Fruit fly (Drosophila melanogaster) whole organism, embryonic: ENCODE measurements around the gene teq.
A peak's percentile ranks its signal among the peaks of the same experiment; 100 is the strongest.

Experiments
- Asciz ChIP-seq: fragments of 200-800 bp; sonication (Bioruptor generic); optimal IDR thresholded peaks from 2 replicates; lab custom pipeline; 2017; ENCODE audit warnings: missing biosample characterization, mild to moderate bottlenecking, missing genetic modification characterization, missing genetic modification reagents
- B-H2 ChIP-seq: fragments of 200-800 bp; sonication (Bioruptor generic); optimal IDR thresholded peaks from 2 replicates; lab custom pipeline; 2018; ENCODE audit warnings: missing biosample characterization, mild to moderate bottlenecking, missing genetic modification characterization
- Blimp-1 ChIP-seq: fragments of 200-800 bp; sonication (Bioruptor generic); optimal IDR thresholded peaks from 3 replicates; lab custom pipeline; 2018; ENCODE audit warnings: missing biosample characterization, missing genetic modification characterization, mild to moderate bottlenecking, moderate library complexity, missing genetic modification reagents
- CG10209 ChIP-seq: fragments of 200-800 bp; sonication (Bioruptor generic); optimal IDR thresholded peaks from 3 replicates; lab custom pipeline; 2017; ENCODE audit warnings: missing biosample characterization, mild to moderate bottlenecking, missing genetic modification characterization, missing genetic modification reagents
- CG10267 ChIP-seq: fragments of 200-800 bp; sonication (Bioruptor generic); optimal IDR thresholded peaks from 2 replicates; lab custom pipeline; 2018; ENCODE audit warnings: missing biosample characterization, mild to moderate bottlenecking, missing genetic modification characterization, moderate library complexity
- CG12155 ChIP-seq: fragments of 200-800 bp; sonication (Bioruptor generic); optimal IDR thresholded peaks from 3 replicates; lab custom pipeline; 2016; ENCODE audit warnings: missing biosample characterization, missing genetic modification characterization
- CG1233 ChIP-seq: fragments of 200-800 bp; sonication (Bioruptor generic); optimal IDR thresholded peaks from 4 replicates; lab custom pipeline; 2018; ENCODE audit warnings: missing biosample characterization, mild to moderate bottlenecking, missing genetic modification characterization
- CG13123 ChIP-seq: fragments of 200-800 bp; sonication (Bioruptor generic); optimal IDR thresholded peaks from 2 replicates; lab custom pipeline; 2016; ENCODE audit warnings: missing biosample characterization, missing genetic modification characterization
- CG13296 ChIP-seq: fragments of 200-800 bp; sonication (Bioruptor generic); optimal IDR thresholded peaks from 3 replicates; lab custom pipeline; 2018; ENCODE audit warnings: missing biosample characterization, mild to moderate bottlenecking, missing genetic modification characterization
- CG14667 ChIP-seq: fragments of 200-800 bp; sonication (Bioruptor generic); IDR thresholded peaks from 2 replicates; pipeline ENCODE4 v1.3.6; 2022; ENCODE audit warnings: missing biosample characterization, missing genetic modification characterization
- CG18476 ChIP-seq: fragments of 200-800 bp; sonication (Bioruptor generic); optimal IDR thresholded peaks from 2 replicates; lab custom pipeline; 2016; ENCODE audit warnings: missing biosample characterization, mild to moderate bottlenecking, missing genetic modification characterization
- CG2129 ChIP-seq: fragments of 200-800 bp; sonication (Bioruptor generic); IDR thresholded peaks from 2 replicates; pipeline ENCODE4 v1.3.6; 2022; ENCODE audit warnings: missing biosample characterization, missing genetic modification characterization; ENCODE audit not compliant: partially characterized antibody
- CG2202 ChIP-seq: fragments of 200-800 bp; sonication (Bioruptor generic); optimal IDR thresholded peaks from 2 replicates; lab custom pipeline; 2018; ENCODE audit warnings: missing biosample characterization, mild to moderate bottlenecking, missing genetic modification characterization
- CG30431 ChIP-seq: fragments of 200-800 bp; sonication (Bioruptor generic); optimal IDR thresholded peaks from 2 replicates; lab custom pipeline; 2017; ENCODE audit warnings: missing biosample characterization, missing genetic modification characterization
- CG3281 ChIP-seq: fragments of 200-800 bp; sonication (Bioruptor generic); optimal IDR thresholded peaks from 3 replicates; lab custom pipeline; 2017; ENCODE audit warnings: missing biosample characterization, mild to moderate bottlenecking, missing genetic modification characterization
- CG6791 ChIP-seq: fragments of 200-800 bp; sonication (Bioruptor generic); IDR thresholded peaks from 3 replicates; pipeline ENCODE4 v1.3.6; 2022; ENCODE audit warnings: missing biosample characterization, missing genetic modification characterization; ENCODE audit not compliant: partially characterized antibody
- CG9215 ChIP-seq: fragments of 200-800 bp; sonication (Bioruptor generic); IDR thresholded peaks from 2 replicates; pipeline ENCODE4 v1.3.6; 2022; ENCODE audit warnings: missing biosample characterization, missing genetic modification characterization
- CoRest ChIP-seq: fragments of 200-800 bp; sonication (Bioruptor generic); optimal IDR thresholded peaks from 3 replicates; lab custom pipeline; 2018; ENCODE audit warnings: missing biosample characterization, mild to moderate bottlenecking, missing genetic modification characterization, moderate library complexity
- D19B ChIP-seq: fragments of 200-800 bp; sonication (Bioruptor generic); optimal IDR thresholded peaks from 2 replicates; lab custom pipeline; 2017; ENCODE audit warnings: missing biosample characterization, mild to moderate bottlenecking, missing genetic modification characterization
- HLH3B ChIP-seq: fragments of 200-800 bp; sonication (Bioruptor generic); IDR thresholded peaks from 2 replicates; pipeline ENCODE4 v1.3.6; 2022; ENCODE audit warnings: missing biosample characterization, missing genetic modification characterization
- HLH4C ChIP-seq: fragments of 200-800 bp; sonication (Bioruptor generic); IDR thresholded peaks from 3 replicates; pipeline ENCODE4 v1.3.6; 2022; ENCODE audit warnings: missing biosample characterization, missing genetic modification characterization; ENCODE audit not compliant: partially characterized antibody
- Hmx ChIP-seq: fragments of 200-800 bp; sonication (Bioruptor generic); optimal IDR thresholded peaks from 2 replicates; lab custom pipeline; 2016; ENCODE audit warnings: missing biosample characterization, missing genetic modification characterization
- Meics ChIP-seq: fragments of 200-800 bp; sonication (Bioruptor generic); optimal IDR thresholded peaks from 2 replicates; lab custom pipeline; 2017; ENCODE audit warnings: missing biosample characterization, mild to moderate bottlenecking, missing genetic modification characterization
- Xbp1 ChIP-seq: fragments of 200-800 bp; sonication (Bioruptor generic); optimal IDR thresholded peaks from 3 replicates; lab custom pipeline; 2016; ENCODE audit warnings: missing biosample characterization, mild to moderate bottlenecking, missing genetic modification characterization
- YL-1 ChIP-seq: fragments of 200-800 bp; sonication (Bioruptor generic); optimal IDR thresholded peaks from 3 replicates; lab custom pipeline; 2017; ENCODE audit warnings: missing biosample characterization, mild to moderate bottlenecking, missing genetic modification characterization
- ab ChIP-seq: fragments of 200-800 bp; sonication (Bioruptor generic); optimal IDR thresholded peaks from 2 replicates; lab custom pipeline; 2016; ENCODE audit warnings: missing biosample characterization, missing genetic modification characterization
- ac ChIP-seq: fragments of 200-800 bp; sonication (Bioruptor generic); optimal IDR thresholded peaks from 3 replicates; lab custom pipeline; 2017; ENCODE audit warnings: missing biosample characterization, mild to moderate bottlenecking, missing genetic modification characterization
- aop ChIP-seq: fragments of 200-800 bp; sonication (Bioruptor generic); IDR thresholded peaks from 2 replicates; pipeline ENCODE4 v1.3.6; 2022; ENCODE audit warnings: missing biosample characterization, missing genetic modification characterization
- ato ChIP-seq: fragments of 200-800 bp; sonication (Bioruptor generic); IDR thresholded peaks from 2 replicates; pipeline ENCODE4 v1.3.6; 2022; ENCODE audit warnings: missing biosample characterization, missing genetic modification characterization; ENCODE audit not compliant: partially characterized antibody
- bbx ChIP-seq: fragments of 200-800 bp; sonication (Bioruptor generic); IDR thresholded peaks from 2 replicates; pipeline ENCODE4 v1.3.6; 2022; ENCODE audit warnings: missing biosample characterization, missing genetic modification characterization; ENCODE audit not compliant: partially characterized antibody
- crc ChIP-seq: fragments of 200-800 bp; sonication (Bioruptor generic); optimal IDR thresholded peaks from 2 replicates; lab custom pipeline; 2016; ENCODE audit warnings: missing biosample characterization, missing genetic modification characterization
- croc ChIP-seq: fragments of 200-800 bp; sonication (Bioruptor generic); conservative IDR thresholded peaks from 3 replicates; pipeline ENCODE4 v1.3.6; 2022; ENCODE audit warnings: missing biosample characterization, missing genetic modification characterization
- disco-r ChIP-seq: fragments of 200-800 bp; sonication (Bioruptor generic); optimal IDR thresholded peaks from 2 replicates; lab custom pipeline; 2016; ENCODE audit warnings: missing biosample characterization, missing genetic modification characterization
- eve ChIP-seq, 2 experiments: fragments of >200 bp; optimal IDR thresholded peaks; 2 replicates each; lab custom pipeline; 2017; ENCODE audit warnings: missing biosample characterization in 2 of 2, missing genetic modification characterization in 2 of 2
- gcm ChIP-seq: fragments of 200-800 bp; sonication (Bioruptor generic); optimal IDR thresholded peaks from 2 replicates; lab custom pipeline; 2019; ENCODE audit warnings: missing biosample characterization, mild to moderate bottlenecking, missing genetic modification characterization, moderate library complexity
- her ChIP-seq: fragments of 200-800 bp; sonication (Bioruptor generic); optimal IDR thresholded peaks from 2 replicates; lab custom pipeline; 2016; ENCODE audit warnings: missing biosample characterization, missing genetic modification characterization
- insv ChIP-seq, 2 experiments: fragments of 200-800 bp; sonication (Bioruptor generic); optimal IDR thresholded peaks; 3 replicates each; lab custom pipeline; 2016 to 2018; ENCODE audit warnings: missing biosample characterization in 2 of 2, missing genetic modification characterization in 2 of 2
- ken ChIP-seq: fragments of 200-800 bp; sonication (Bioruptor generic); IDR thresholded peaks from 3 replicates; pipeline ENCODE4 v1.3.6; 2022; ENCODE audit warnings: missing biosample characterization, missing genetic modification characterization
- luna ChIP-seq: fragments of 200-800 bp; sonication (Bioruptor generic); optimal IDR thresholded peaks from 2 replicates; lab custom pipeline; 2016; ENCODE audit warnings: missing biosample characterization, missing genetic modification characterization
- mld ChIP-seq: fragments of 200-800 bp; sonication (Bioruptor generic); IDR thresholded peaks from 3 replicates; pipeline ENCODE4 v1.3.6; 2022; ENCODE audit warnings: missing biosample characterization, missing genetic modification characterization; ENCODE audit not compliant: partially characterized antibody
- nom ChIP-seq: fragments of 200-800 bp; sonication (Bioruptor generic); optimal IDR thresholded peaks from 2 replicates; lab custom pipeline; 2017; ENCODE audit warnings: missing biosample characterization, missing genetic modification characterization, mild to moderate bottlenecking, moderate library complexity, missing genetic modification reagents
- onecut ChIP-seq: fragments of 200-800 bp; sonication (Bioruptor generic); IDR thresholded peaks from 2 replicates; pipeline ENCODE4 v1.3.6; 2022; ENCODE audit warnings: missing biosample characterization, missing genetic modification characterization
- pan ChIP-seq, 4 experiments: fragments of >200 bp in 3 of 4; fragments of 200-800 bp in 1 of 4; sonication (Bioruptor generic) in 1 of 4; optimal IDR thresholded peaks in 3 of 4; IDR thresholded peaks in 1 of 4; 2 replicates each; pipeline versions ENCODE4 v1.3.6 to Lab custom; 2017 to 2022; ENCODE audit warnings: missing biosample characterization in 2 of 4, missing genetic modification characterization in 2 of 4, mixed read lengths in 1 of 4
- phol ChIP-seq: fragments of 200-800 bp; sonication (Bioruptor generic); optimal IDR thresholded peaks from 3 replicates; lab custom pipeline; 2018; ENCODE audit warnings: missing biosample characterization, mild to moderate bottlenecking, missing genetic modification characterization, moderate library complexity
- pzg ChIP-seq: fragments of 200-800 bp; sonication (Bioruptor generic); optimal IDR thresholded peaks from 3 replicates; lab custom pipeline; 2018; ENCODE audit warnings: missing biosample characterization, mild to moderate bottlenecking, missing genetic modification characterization, moderate library complexity
- ranshi ChIP-seq: fragments of 200-800 bp; sonication (Bioruptor generic); IDR thresholded peaks from 2 replicates; pipeline ENCODE4 v1.3.6; 2022; ENCODE audit warnings: missing biosample characterization, missing genetic modification characterization
- schlank ChIP-seq: fragments of 200-800 bp; sonication (Bioruptor generic); optimal IDR thresholded peaks from 2 replicates; lab custom pipeline; 2018; ENCODE audit warnings: missing biosample characterization, mild to moderate bottlenecking, missing genetic modification characterization
- tgo ChIP-seq: fragments of 200-800 bp; sonication (Bioruptor generic); IDR thresholded peaks from 3 replicates; pipeline ENCODE4 v1.3.6; 2022; ENCODE audit warnings: missing biosample characterization, missing genetic modification characterization
- trh ChIP-seq: fragments of 200-800 bp; sonication (Bioruptor generic); optimal IDR thresholded peaks from 2 replicates; lab custom pipeline; 2016; ENCODE audit warnings: missing biosample characterization, missing genetic modification characterization
- ttk ChIP-seq: fragments of 200-800 bp; sonication (Bioruptor generic); IDR thresholded peaks from 2 replicates; pipeline ENCODE4 v2.1.2; 2022; ENCODE audit warnings: missing biosample characterization, missing genetic modification characterization
- tx ChIP-seq: fragments of 200-800 bp; sonication (Bioruptor generic); optimal IDR thresholded peaks from 2 replicates; lab custom pipeline; 2016; ENCODE audit warnings: missing biosample characterization, missing genetic modification characterization

teq gene

dm6 chr3L:9032871-9033270, 41.6 kb upstream of the teq start (continued):
- no peak for TF ChIP-seq tx
- TF ChIP-seq CG18476: no peak
- TF ChIP-seq ken (GFP tag; lab: Robert Waterston, UW): no peak
- no peak for TF ChIP-seq Hmx (GFP tag; lab: Kevin White, UChicago)
- no peak for TF ChIP-seq trh (GFP tag; lab: Kevin White, UChicago)
- no peak for TF ChIP-seq CG14667 (GFP tag; lab: Robert Waterston, UW)
- TF ChIP-seq crc (GFP tag; lab: Kevin White, UChicago): no peak
- no peak for TF ChIP-seq CG9215
- TF ChIP-seq pzg (GFP tag; lab: Kevin White, UChicago): no peak
- TF ChIP-seq CoRest (tag; lab: Kevin White, UChicago): peak; percentile 19
- TF ChIP-seq Meics (GFP tag; lab: Kevin White, UChicago): no peak
- no peak for TF ChIP-seq HLH4C
- TF ChIP-seq CG2202 (tag; lab: Kevin White, UChicago): no peak
- no peak for TF ChIP-seq YL-1 (GFP tag; lab: Kevin White, UChicago)
- TF ChIP-seq CG13123 (GFP tag; lab: Kevin White, UChicago): no peak
- peak in 1 of 2 experiments; percentile 56 for TF ChIP-seq eve (GFP tag; optimal IDR thresholded peaks at IDR 0.05; lab: Kevin White, UChicago)
- TF ChIP-seq B-H2 (GFP tag; lab: Kevin White, UChicago): no peak
- no peak for TF ChIP-seq gcm (GFP tag; lab: Kevin White, UChicago)
- TF ChIP-seq Xbp1: no peak
- no peak for TF ChIP-seq ttk (GFP tag; lab: Robert Waterston, UW)
- no peak for TF ChIP-seq D19B (GFP tag; lab: Kevin White, UChicago)
- TF ChIP-seq ato (GFP tag; lab: Robert Waterston, UW): no peak
- no peak for TF ChIP-seq nom
- no peak for TF ChIP-seq her (GFP tag; lab: Kevin White, UChicago)
- TF ChIP-seq mld (GFP tag; lab: Robert Waterston, UW): no peak
- TF ChIP-seq phol (tag; lab: Kevin White, UChicago): peak; percentile 57
- TF ChIP-seq croc (GFP tag; lab: Robert Waterston, UW): 0 out of 3 replicates have a peak, but pooled peaks have one; percentile 27
- no peak for TF ChIP-seq disco-r
- TF ChIP-seq tgo (GFP tag; lab: Robert Waterston, UW): no peak
- TF ChIP-seq CG6791: no peak
- no peak for TF ChIP-seq CG12155 (GFP tag; lab: Kevin White, UChicago)
- peak; percentile 21 for TF ChIP-seq CG10267 (tag; lab: Kevin White, UChicago)
- TF ChIP-seq Asciz: no peak
- TF ChIP-seq bbx: no peak
- TF ChIP-seq onecut: no peak
- no peak for TF ChIP-seq CG3281
- no peak for TF ChIP-seq CG10209 (GFP tag; lab: Kevin White, UChicago)
- peak; percentile 35 for TF ChIP-seq Blimp-1
- no peak for TF ChIP-seq insv (GFP tag; optimal IDR thresholded peaks at IDR 0.05; lab: Kevin White, UChicago)
- no peak for TF ChIP-seq CG1233 (GFP tag; lab: Kevin White, UChicago)
- no peak for TF ChIP-seq HLH3B (GFP tag; lab: Robert Waterston, UW)
- TF ChIP-seq schlank (tag; lab: Kevin White, UChicago): no peak
- TF ChIP-seq luna (GFP tag; lab: Kevin White, UChicago): no peak
- no peak for TF ChIP-seq CG13296 (GFP tag; lab: Kevin White, UChicago)
- no peak for TF ChIP-seq CG30431 (GFP tag; lab: Kevin White, UChicago)
- TF ChIP-seq ab (GFP tag; lab: Kevin White, UChicago): no peak
- TF ChIP-seq pan (optimal IDR thresholded peaks at IDR 0.05; lab: Kevin White, UChicago): no peak
- no peak for TF ChIP-seq pan (GFP tag; optimal IDR thresholded peaks at IDR 0.05 in 1 of 2, IDR thresholded peaks at IDR 0.05 in 1 of 2)
- no peak for TF ChIP-seq aop (GFP tag; lab: Robert Waterston, UW)
- TF ChIP-seq ac (GFP tag; lab: Kevin White, UChicago): no peak
- TF ChIP-seq CG2129: no peak
- TF ChIP-seq ranshi (GFP tag; lab: Robert Waterston, UW): no peak
